Worm (Caenorhabditis elegans) whole organism, midembryonic: Measurements from ENCODE around the gene syg-1.
A peak's percentile ranks its signal among the peaks of the same experiment; 100 is the strongest.

Source experiments
- T22C8.4 ChIP-seq: fragments of 200-800 bp; sonication (Bioruptor generic); IDR thresholded peaks from 2 replicates; pipeline ENCODE4 v1.3.6; 2022; ENCODE audit warnings: missing genetic modification characterization, missing compliant biosample characterization
- cog-1 ChIP-seq: sonication (generic microtip); optimal IDR thresholded peaks from 2 replicates; lab custom pipeline; 2016; ENCODE audit warnings: missing genetic modification characterization, missing compliant biosample characterization
- flt-1 ChIP-seq: fragments of 200-800 bp; sonication (Bioruptor generic); IDR thresholded peaks from 2 replicates; pipeline ENCODE4 v1.3.6; 2022; ENCODE audit warnings: missing genetic modification characterization, missing compliant biosample characterization
- klf-2 ChIP-seq: fragments of 200-800 bp; sonication (Bioruptor generic); conservative IDR thresholded peaks from 2 replicates; pipeline ENCODE4 v1.3.6; 2022; ENCODE audit warnings: missing genetic modification reagents, missing genetic modification characterization, missing compliant biosample characterization
- med-1 ChIP-seq: sonication (generic microtip); optimal IDR thresholded peaks from 2 replicates; lab custom pipeline; 2017; ENCODE audit warnings: missing genetic modification characterization, mild to moderate bottlenecking, missing compliant biosample characterization, antibody characterized with exemption, missing genetic modification reagents; ENCODE audit not compliant: insufficient read depth
- ref-1 ChIP-seq: fragments of 200-800 bp; sonication (Bioruptor generic); conservative IDR thresholded peaks from 2 replicates; pipeline ENCODE4 v1.3.6; 2022; ENCODE audit warnings: missing genetic modification reagents, missing genetic modification characterization, missing compliant biosample characterization
- tab-1 ChIP-seq: fragments of 200-800 bp; sonication (Bioruptor generic); IDR thresholded peaks from 2 replicates; pipeline ENCODE4 v1.3.6; 2022; ENCODE audit warnings: missing genetic modification characterization, missing compliant biosample characterization
- ztf-23 ChIP-seq: fragments of 200-800 bp; sonication (Bioruptor generic); IDR thresholded peaks from 2 replicates; pipeline ENCODE4 v1.3.6; 2022; ENCODE audit warnings: missing genetic modification reagents, missing genetic modification characterization, missing compliant biosample characterization
- ztf-29 ChIP-seq: fragments of 200-800 bp; sonication (Bioruptor generic); IDR thresholded peaks from 2 replicates; pipeline ENCODE4 v1.3.6; 2022; ENCODE audit warnings: missing genetic modification reagents, missing genetic modification characterization, missing compliant biosample characterization

The syg-1 gene

ce11 chrX:2544645-2545044, 29.5 kb upstream of the syg-1 start:
- TF ChIP-seq ztf-23 = no peak
- TF ChIP-seq med-1 (GFP tag; lab: Kevin White, UChicago) = no peak
- TF ChIP-seq cog-1 = no peak
- no peak for TF ChIP-seq tab-1 (GFP tag; lab: Robert Waterston, UW)
- TF ChIP-seq T22C8.4 = no peak
- no peak for TF ChIP-seq flt-1 (GFP tag; lab: Robert Waterston, UW)
- TF ChIP-seq ref-1 = no peak
- no peak for TF ChIP-seq klf-2 (GFP tag; lab: Robert Waterston, UW)
- TF ChIP-seq ztf-29 = no peak

ce11 chrX:2543353-2543752, 28.2 kb upstream of the syg-1 start:
- TF ChIP-seq tab-1 (GFP tag; lab: Robert Waterston, UW) = no peak
- no peak for TF ChIP-seq ref-1
- no peak for TF ChIP-seq flt-1 (GFP tag; lab: Robert Waterston, UW)
- no peak for TF ChIP-seq ztf-23
- no peak for TF ChIP-seq med-1 (GFP tag; lab: Kevin White, UChicago)
- TF ChIP-seq ztf-29 = no peak
- TF ChIP-seq T22C8.4 = no peak
- TF ChIP-seq cog-1 = no peak
- no peak for TF ChIP-seq klf-2 (GFP tag; lab: Robert Waterston, UW)

- TF ChIP-seq T22C8.4 (no peak), ztf-23 (no peak), tab-1 (GFP tag; lab: Robert Waterston, UW) (no peak), flt-1 (GFP tag; lab: Robert Waterston, UW) (no peak), med-1 (GFP tag; lab: Kevin White, UChicago) (no peak), ztf-29 (no peak), ref-1 (no peak), klf-2 (GFP tag; lab: Robert Waterston, UW) (no peak)
Measured at ce11 chrX:2541003-2541521, 25.9 kb upstream of the syg-1 start, which contains the start of gene F52H2.3. TSS of gene F52H2.3 (minus strand) at chrX:2541053.

ce11 chrX:2538713-2539112, 23.6 kb upstream of the syg-1 start:
- TF ChIP-seq cog-1 (no peak), T22C8.4 (no peak), flt-1 (GFP tag; lab: Robert Waterston, UW) (no peak), ztf-23 (no peak), klf-2 (GFP tag; lab: Robert Waterston, UW) (no peak), ztf-29 (no peak), med-1 (GFP tag; lab: Kevin White, UChicago) (no peak), tab-1 (GFP tag; lab: Robert Waterston, UW) (no peak), ref-1 (no peak)

- no peak for TF ChIP-seq ztf-23
- peak; percentile 63; the same call in 1 of the 2 replicates for TF ChIP-seq ztf-29
- no peak for TF ChIP-seq klf-2 (GFP tag; lab: Robert Waterston, UW)
- peak; percentile 96 for TF ChIP-seq cog-1
- TF ChIP-seq T22C8.4 = peak; percentile 78
- 0 out of 2 replicates have a peak, but pooled peaks have one; percentile 17 for TF ChIP-seq tab-1 (GFP tag; lab: Robert Waterston, UW)
- no peak for TF ChIP-seq med-1 (GFP tag; lab: Kevin White, UChicago)
- peak; percentile 73 for TF ChIP-seq flt-1 (GFP tag; lab: Robert Waterston, UW)
- no peak for TF ChIP-seq ref-1
Measured at ce11 chrX:2536246-2536772, 21.2 kb upstream of the syg-1 start.

- no peak for TF ChIP-seq ztf-23
- TF ChIP-seq ref-1 = no peak
- TF ChIP-seq cog-1 = no peak
- no peak for TF ChIP-seq ztf-29
- no peak for TF ChIP-seq klf-2 (GFP tag; lab: Robert Waterston, UW)
- no peak for TF ChIP-seq med-1 (GFP tag; lab: Kevin White, UChicago)
- no peak for TF ChIP-seq T22C8.4
- TF ChIP-seq tab-1 (GFP tag; lab: Robert Waterston, UW) = no peak
- TF ChIP-seq flt-1 (GFP tag; lab: Robert Waterston, UW) = no peak
Measured at ce11 chrX:2532357-2532756, 17.2 kb upstream of the syg-1 start, which contains the start of gene tbc-12. TSS of gene tbc-12 (minus strand) at chrX:2532457.

ce11 chrX:2531276-2531675, 16.2 kb upstream of the syg-1 start:
- no peak for TF ChIP-seq ztf-29
- TF ChIP-seq T22C8.4 = no peak
- TF ChIP-seq tab-1 (GFP tag; lab: Robert Waterston, UW) = no peak
- no peak for TF ChIP-seq flt-1 (GFP tag; lab: Robert Waterston, UW)
- no peak for TF ChIP-seq ztf-23
- TF ChIP-seq cog-1 = no peak
- TF ChIP-seq ref-1 = no peak
- no peak for TF ChIP-seq med-1 (GFP tag; lab: Kevin White, UChicago)
- TF ChIP-seq klf-2 (GFP tag; lab: Robert Waterston, UW) = no peak

- TF ChIP-seq ztf-23 (peak; percentile 62; the same call in 1 of the 2 replicates), ztf-29 (peak; percentile 37; the same call in 1 of the 2 replicates), flt-1 (GFP tag; lab: Robert Waterston, UW) (no peak), tab-1 (GFP tag; lab: Robert Waterston, UW) (0 out of 2 replicates have a peak, but pooled peaks have one; percentile 50), med-1 (GFP tag; lab: Kevin White, UChicago) (no peak), klf-2 (GFP tag; lab: Robert Waterston, UW) (no peak; the same call in 1 of the 2 replicates), ref-1 (no peak; the same call in 1 of the 2 replicates), cog-1 (no peak)
Measured at ce11 chrX:2527877-2528276, 12.8 kb upstream of the syg-1 start.

- TF ChIP-seq ztf-29 (no peak), tab-1 (GFP tag; lab: Robert Waterston, UW) (no peak), ztf-23 (no peak)
Measured at ce11 chrX:2527194-2527593, 12.1 kb upstream of the syg-1 start.

- TF ChIP-seq ref-1 (no peak), tab-1 (GFP tag; lab: Robert Waterston, UW) (no peak), T22C8.4 (no peak), flt-1 (GFP tag; lab: Robert Waterston, UW) (no peak), cog-1 (no peak), med-1 (GFP tag; lab: Kevin White, UChicago) (no peak), klf-2 (GFP tag; lab: Robert Waterston, UW) (no peak), ztf-23 (no peak), ztf-29 (no peak)
Measured at ce11 chrX:2526078-2526477, 11.0 kb upstream of the syg-1 start.
